Worm (Caenorhabditis elegans) whole organism, early embryonic: ENCODE data around the gene puf-9.

Source experiments
- ama-1 ChIP-seq: fragments of 150-350 bp; optimal IDR thresholded peaks from 2 replicates; lab custom pipeline; 2014
- ets-7 ChIP-seq: sonication (generic microtip); optimal IDR thresholded peaks from 2 replicates; lab custom pipeline; 2016; ENCODE audit warnings: missing genotype, missing genetic modification characterization, missing compliant biosample characterization
- flt-1 ChIP-seq: fragments of 200-800 bp; sonication (Bioruptor generic); IDR thresholded peaks from 2 replicates; pipeline ENCODE4 v1.3.6; 2022; ENCODE audit warnings: missing genetic modification characterization, missing compliant biosample characterization
- hmbx-1 ChIP-seq: sonication (generic microtip); optimal IDR thresholded peaks from 2 replicates; lab custom pipeline; 2016; ENCODE audit warnings: mild to moderate bottlenecking, missing genetic modification characterization, missing compliant biosample characterization
- hnd-1 ChIP-seq: sonication (generic microtip); optimal IDR thresholded peaks from 2 replicates; lab custom pipeline; 2016; ENCODE audit warnings: missing genetic modification characterization, missing compliant biosample characterization
- sea-1 ChIP-seq: fragments of 200-800 bp; sonication (Bioruptor generic); conservative IDR thresholded peaks from 2 replicates; pipeline ENCODE4 v1.3.6; 2022; ENCODE audit warnings: missing genetic modification characterization, missing compliant biosample characterization
- tbx-11 ChIP-seq: fragments of 200-800 bp; sonication (Bioruptor generic); IDR thresholded peaks from 2 replicates; pipeline ENCODE4 v1.3.6; 2022; ENCODE audit warnings: missing genetic modification characterization, missing compliant biosample characterization
- tbx-37 ChIP-seq: fragments of 200-800 bp; sonication (Bioruptor generic); conservative IDR thresholded peaks from 2 replicates; pipeline ENCODE4 v1.3.6; 2022; ENCODE audit warnings: missing genetic modification reagents, missing genetic modification characterization, missing compliant biosample characterization

DNA sequence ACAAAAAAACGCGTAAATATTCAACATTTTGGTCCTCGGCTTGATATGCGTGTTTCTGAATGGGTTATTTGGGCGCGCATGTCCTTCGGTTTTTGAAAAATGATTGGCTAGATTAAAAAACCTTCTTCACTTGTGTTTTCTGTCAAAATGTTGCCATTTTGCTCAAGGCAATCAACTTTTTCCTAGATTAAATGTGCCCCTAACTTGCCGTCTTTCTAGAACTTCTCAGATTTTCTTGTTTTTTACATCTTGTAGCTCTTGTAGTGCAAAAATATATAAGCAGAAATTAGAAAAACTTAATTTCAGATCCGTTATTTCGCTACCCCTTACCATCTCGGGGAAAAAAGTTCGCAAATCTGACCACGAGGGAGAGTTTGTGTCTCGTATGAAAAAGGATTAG lies 19.6 kb upstream of the puf-9 start, which contains the start of gene hbl-1:
- TF ChIP-seq ama-1 (lab: Kevin White, UChicago) (no peak), sea-1 (no peak), hnd-1 (no peak), hmbx-1 (tag; lab: Kevin White, UChicago) (no peak), flt-1 (GFP tag; lab: Robert Waterston, UW) (no peak), tbx-11 (GFP tag; lab: Robert Waterston, UW) (no peak), tbx-37 (no peak), ets-7 (tag; lab: Kevin White, UChicago) (no peak)
